Worm (Caenorhabditis elegans) whole organism, L2 larva: ENCODE data around the gene B0001.8.

Experiments
- R02D3.7 ChIP-seq: fragments of 150-350 bp; optimal IDR thresholded peaks from 2 replicates; lab custom pipeline; 2014; ENCODE audit warnings: missing biosample characterization, missing genetic modification characterization
- nhr-10 ChIP-seq: sonication (generic microtip); optimal IDR thresholded peaks from 2 replicates; lab custom pipeline; 2017; ENCODE audit warnings: missing biosample characterization, missing genetic modification characterization
- nhr-237 ChIP-seq: fragments of 150-350 bp; optimal IDR thresholded peaks from 2 replicates; lab custom pipeline; 2014; ENCODE audit warnings: missing biosample characterization, missing genetic modification characterization
- nhr-77 ChIP-seq: fragments of 150-350 bp; optimal IDR thresholded peaks from 2 replicates; lab custom pipeline; 2014; ENCODE audit warnings: missing biosample characterization, missing genetic modification characterization
- zag-1 ChIP-seq: fragments of 150-350 bp; optimal IDR thresholded peaks from 2 replicates; lab custom pipeline; 2014; ENCODE audit warnings: missing biosample characterization, missing genetic modification characterization

DNA sequence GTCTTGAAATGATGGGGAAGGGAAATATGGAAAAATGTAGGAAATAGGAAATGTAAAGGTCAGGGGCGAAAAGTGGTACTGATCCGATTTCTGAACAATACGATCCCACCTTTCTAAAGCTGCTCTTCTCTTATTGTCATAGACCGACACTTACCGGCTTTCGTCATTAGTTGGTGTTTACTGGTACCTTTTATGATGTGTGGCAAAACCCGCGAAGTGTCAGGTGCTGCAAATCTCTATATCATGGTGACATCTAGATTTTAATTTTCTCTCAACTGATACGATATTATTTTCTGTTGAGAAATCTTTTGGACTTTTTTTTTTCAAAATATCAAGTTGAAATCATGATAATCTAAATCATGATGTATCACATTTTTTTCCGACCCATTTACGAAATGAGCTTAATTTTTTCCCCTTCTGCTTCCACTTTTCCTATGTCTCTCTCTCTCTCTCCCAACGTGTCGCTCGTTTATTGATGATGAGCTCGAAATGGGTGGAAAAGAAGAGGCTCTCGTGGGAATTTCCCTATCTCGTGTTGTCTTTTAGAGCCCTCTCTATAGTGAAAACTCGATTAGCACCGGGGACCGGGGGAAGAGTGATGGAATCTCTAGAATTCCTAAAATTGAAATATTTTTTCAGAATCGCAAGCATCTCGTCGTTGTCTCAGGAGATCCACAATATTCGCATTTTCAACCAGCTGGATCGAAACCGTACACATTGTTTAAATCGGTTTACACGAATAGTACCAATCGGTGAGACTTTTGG, 9.4 kb downstream of the B0001.8 start:
- TF ChIP-seq R02D3.7 (tag; lab: Kevin White, UChicago), result no peak
- TF ChIP-seq nhr-77 (tag; lab: Kevin White, UChicago), result no peak
- TF ChIP-seq zag-1, result no peak
- TF ChIP-seq nhr-10 (tag; lab: Kevin White, UChicago), result no peak
- no peak for TF ChIP-seq nhr-237 (tag; lab: Kevin White, UChicago)
